Fruit fly (Drosophila melanogaster) whole organism, embryonic: ENCODE results near the gene lin-52.

Experiments
- Ada2b ChIP-seq: fragments of 200-800 bp; sonication (Bioruptor generic); IDR thresholded peaks from 2 replicates; pipeline ENCODE4 v1.3.6; 2022; ENCODE audit warnings: missing biosample characterization, missing genetic modification characterization
- Antp ChIP-seq: fragments of 200-800 bp; sonication (Bioruptor generic); optimal IDR thresholded peaks from 3 replicates; lab custom pipeline; 2016; ENCODE audit warnings: missing biosample characterization, missing genetic modification characterization
- CG10209 ChIP-seq: fragments of 200-800 bp; sonication (Bioruptor generic); optimal IDR thresholded peaks from 3 replicates; lab custom pipeline; 2017; ENCODE audit warnings: missing biosample characterization, mild to moderate bottlenecking, missing genetic modification characterization, missing genetic modification reagents
- CG10462 ChIP-seq: fragments of 200-800 bp; sonication (Bioruptor generic); optimal IDR thresholded peaks from 2 replicates; lab custom pipeline; 2016; ENCODE audit warnings: missing biosample characterization, missing genetic modification characterization
- CG13424 ChIP-seq: fragments of 200-800 bp; sonication (Bioruptor generic); optimal IDR thresholded peaks from 2 replicates; lab custom pipeline; 2019; ENCODE audit warnings: missing biosample characterization, mild to moderate bottlenecking, missing genetic modification characterization, moderate library complexity
- CG15269 ChIP-seq: fragments of 200-800 bp; sonication (Bioruptor generic); optimal IDR thresholded peaks from 2 replicates; lab custom pipeline; 2018; ENCODE audit warnings: missing biosample characterization, mild to moderate bottlenecking, missing genetic modification characterization, moderate library complexity
- CG15601 ChIP-seq: fragments of 200-800 bp; sonication (Bioruptor generic); optimal IDR thresholded peaks from 3 replicates; lab custom pipeline; 2019; ENCODE audit warnings: missing biosample characterization, mild to moderate bottlenecking, missing genetic modification characterization, moderate library complexity
- CG1602 ChIP-seq: fragments of 200-800 bp; sonication (Bioruptor generic); optimal IDR thresholded peaks from 3 replicates; lab custom pipeline; 2016; ENCODE audit warnings: missing biosample characterization, missing genetic modification characterization
- CG17186 ChIP-seq: fragments of 200-800 bp; sonication (Bioruptor generic); optimal IDR thresholded peaks from 3 replicates; lab custom pipeline; 2017; ENCODE audit warnings: missing biosample characterization, missing genetic modification reagents, missing genetic modification characterization
- CG17829 ChIP-seq: fragments of 200-800 bp; optimal IDR thresholded peaks from 2 replicates; lab custom pipeline; 2019; ENCODE audit warnings: missing biosample characterization, mild to moderate bottlenecking, missing genetic modification characterization, moderate library complexity
- CG18619 ChIP-seq: fragments of 200-800 bp; sonication (Bioruptor generic); optimal IDR thresholded peaks from 3 replicates; lab custom pipeline; 2017; ENCODE audit warnings: missing biosample characterization, mild to moderate bottlenecking, missing genetic modification characterization
- CG33213 ChIP-seq: fragments of 200-800 bp; sonication (Bioruptor generic); optimal IDR thresholded peaks from 3 replicates; lab custom pipeline; 2016; ENCODE audit warnings: missing biosample characterization, missing genetic modification characterization
- CG4707 ChIP-seq: fragments of 200-800 bp; sonication (Bioruptor generic); optimal IDR thresholded peaks from 2 replicates; lab custom pipeline; 2018; ENCODE audit warnings: missing biosample characterization, mild to moderate bottlenecking, missing genetic modification characterization, moderate library complexity
- CG7271 ChIP-seq: fragments of 200-800 bp; sonication (Bioruptor generic); optimal IDR thresholded peaks from 2 replicates; lab custom pipeline; 2018; ENCODE audit warnings: missing biosample characterization, mild to moderate bottlenecking, missing genetic modification characterization, moderate library complexity
- D ChIP-seq, 2 experiments: fragments of 200-800 bp in 1 of 2; fragments of >200 bp in 1 of 2; sonication (Bioruptor generic) in 1 of 2; optimal IDR thresholded peaks; 2 replicates in 1 of 2; 3 replicates in 1 of 2; lab custom pipeline; 2017; ENCODE audit warnings: mild to moderate bottlenecking in 1 of 2, missing biosample characterization in 1 of 2, missing genetic modification characterization in 1 of 2, missing genetic modification reagents in 1 of 2
- Fer1 ChIP-seq: fragments of 200-800 bp; sonication (Bioruptor generic); optimal IDR thresholded peaks from 2 replicates; lab custom pipeline; 2017; ENCODE audit warnings: missing biosample characterization, mild to moderate bottlenecking, missing genetic modification characterization
- Hand ChIP-seq: fragments of 200-800 bp; sonication (Bioruptor generic); optimal IDR thresholded peaks from 2 replicates; lab custom pipeline; 2017; ENCODE audit warnings: mild to moderate bottlenecking, missing biosample characterization, missing genetic modification reagents, missing genetic modification characterization
- Hey ChIP-seq: fragments of 200-800 bp; sonication (Bioruptor generic); optimal IDR thresholded peaks from 3 replicates; lab custom pipeline; 2018; ENCODE audit warnings: missing biosample characterization, mild to moderate bottlenecking, missing genetic modification characterization
- Hmx ChIP-seq: fragments of 200-800 bp; sonication (Bioruptor generic); optimal IDR thresholded peaks from 2 replicates; lab custom pipeline; 2016; ENCODE audit warnings: missing biosample characterization, missing genetic modification characterization
- NC2β ChIP-seq: fragments of 200-800 bp; sonication (Bioruptor generic); optimal IDR thresholded peaks from 2 replicates; lab custom pipeline; 2016; ENCODE audit warnings: missing biosample characterization, missing genetic modification characterization
- Oli ChIP-seq: fragments of 200-800 bp; sonication (Bioruptor generic); optimal IDR thresholded peaks from 2 replicates; lab custom pipeline; 2018; ENCODE audit warnings: missing biosample characterization, mild to moderate bottlenecking, missing genetic modification characterization, moderate library complexity
- Sry-β ChIP-seq: fragments of 200-800 bp; sonication (Bioruptor generic); optimal IDR thresholded peaks from 2 replicates; lab custom pipeline; 2018; ENCODE audit warnings: missing biosample characterization, mild to moderate bottlenecking, missing genetic modification characterization, moderate library complexity
- TFAM ChIP-seq: fragments of 200-800 bp; sonication (Bioruptor generic); optimal IDR thresholded peaks from 2 replicates; lab custom pipeline; 2017; ENCODE audit warnings: missing biosample characterization, missing genetic modification characterization, inconsistent platforms
- az2 ChIP-seq: fragments of 200-800 bp; sonication (Bioruptor generic); optimal IDR thresholded peaks from 3 replicates; lab custom pipeline; 2016; ENCODE audit warnings: missing biosample characterization, missing genetic modification characterization
- bab2 ChIP-seq: fragments of 200-800 bp; sonication (Bioruptor generic); optimal IDR thresholded peaks from 2 replicates; lab custom pipeline; 2016; ENCODE audit warnings: missing biosample characterization, missing genetic modification characterization
- disco-r ChIP-seq: fragments of 200-800 bp; sonication (Bioruptor generic); optimal IDR thresholded peaks from 2 replicates; lab custom pipeline; 2016; ENCODE audit warnings: missing biosample characterization, missing genetic modification characterization
- dpn ChIP-seq, 2 experiments: fragments of 200-800 bp; sonication (Bioruptor generic); optimal IDR thresholded peaks; 3 replicates each; lab custom pipeline; 2016; ENCODE audit warnings: missing biosample characterization in 2 of 2, missing genetic modification characterization in 2 of 2
- fd64A ChIP-seq: fragments of 200-800 bp; sonication (Bioruptor generic); optimal IDR thresholded peaks from 3 replicates; lab custom pipeline; 2018; ENCODE audit warnings: missing biosample characterization, mild to moderate bottlenecking, missing genetic modification characterization
- fd96Cb ChIP-seq: fragments of 200-800 bp; sonication (Bioruptor generic); optimal IDR thresholded peaks from 2 replicates; lab custom pipeline; 2018; ENCODE audit warnings: missing biosample characterization, mild to moderate bottlenecking, missing genetic modification characterization, moderate library complexity
- gce ChIP-seq: fragments of 200-800 bp; sonication (Bioruptor generic); IDR thresholded peaks from 3 replicates; pipeline ENCODE4 v1.3.6; 2022; ENCODE audit warnings: missing biosample characterization, missing genetic modification characterization
- gem ChIP-seq: fragments of 200-800 bp; sonication (Bioruptor generic); optimal IDR thresholded peaks from 2 replicates; lab custom pipeline; 2019; ENCODE audit warnings: missing biosample characterization, mild to moderate bottlenecking, missing genetic modification characterization, moderate library complexity
- hkb ChIP-seq, 2 experiments: fragments of 200-800 bp in 1 of 2; fragments of >200 bp in 1 of 2; sonication (Bioruptor generic) in 1 of 2; IDR thresholded peaks in 1 of 2; optimal IDR thresholded peaks in 1 of 2; 2 replicates each; pipeline versions ENCODE4 v1.3.6 to Lab custom; 2017 to 2022; ENCODE audit warnings: missing biosample characterization in 1 of 2, missing genetic modification characterization in 1 of 2
- inv ChIP-seq: fragments of 200-800 bp; sonication (Bioruptor generic); IDR thresholded peaks from 2 replicates; pipeline ENCODE4 v1.3.6; 2022; ENCODE audit warnings: missing biosample characterization, missing genetic modification characterization; ENCODE audit not compliant: partially characterized antibody
- jigr1 ChIP-seq: fragments of 200-800 bp; sonication (Bioruptor generic); IDR thresholded peaks from 3 replicates; pipeline ENCODE4 v1.3.6; 2022; ENCODE audit warnings: missing biosample characterization, missing genetic modification characterization
- kah ChIP-seq: fragments of 200-800 bp; sonication (Bioruptor generic); optimal IDR thresholded peaks from 2 replicates; lab custom pipeline; 2018; ENCODE audit warnings: missing biosample characterization, mild to moderate bottlenecking, missing genetic modification characterization
- klu ChIP-seq: fragments of 200-800 bp; sonication (Bioruptor generic); IDR thresholded peaks from 2 replicates; pipeline ENCODE4 v1.3.6; 2022; ENCODE audit warnings: missing biosample characterization, missing genetic modification characterization
- nerfin-2 ChIP-seq: fragments of 200-800 bp; sonication (Bioruptor generic); IDR thresholded peaks from 2 replicates; pipeline ENCODE4 v1.3.6; 2022; ENCODE audit warnings: missing biosample characterization, missing genetic modification characterization; ENCODE audit not compliant: partially characterized antibody
- onecut ChIP-seq: fragments of 200-800 bp; sonication (Bioruptor generic); IDR thresholded peaks from 2 replicates; pipeline ENCODE4 v1.3.6; 2022; ENCODE audit warnings: missing biosample characterization, missing genetic modification characterization
- pan ChIP-seq, 4 experiments: fragments of >200 bp in 3 of 4; fragments of 200-800 bp in 1 of 4; sonication (Bioruptor generic) in 1 of 4; optimal IDR thresholded peaks in 3 of 4; IDR thresholded peaks in 1 of 4; 2 replicates each; pipeline versions ENCODE4 v1.3.6 to Lab custom; 2017 to 2022; ENCODE audit warnings: missing biosample characterization in 2 of 4, missing genetic modification characterization in 2 of 4, mixed read lengths in 1 of 4
- pnt ChIP-seq: fragments of 200-800 bp; sonication (Bioruptor generic); optimal IDR thresholded peaks from 3 replicates; lab custom pipeline; 2016; ENCODE audit warnings: missing biosample characterization, missing genetic modification characterization
- scrt ChIP-seq: fragments of 200-800 bp; sonication (Bioruptor generic); optimal IDR thresholded peaks from 2 replicates; lab custom pipeline; 2018; ENCODE audit warnings: missing biosample characterization, mild to moderate bottlenecking, missing genetic modification characterization, moderate library complexity
- stc ChIP-seq: fragments of 200-800 bp; sonication (Bioruptor generic); IDR thresholded peaks from 2 replicates; pipeline ENCODE4 v1.3.6; 2022; ENCODE audit warnings: missing biosample characterization, missing genetic modification characterization
- tll ChIP-seq, 2 experiments: fragments of 200-800 bp in 1 of 2; fragments of >200 bp in 1 of 2; sonication (Bioruptor generic) in 1 of 2; optimal IDR thresholded peaks; 2 replicates each; lab custom pipeline; 2017 to 2019; ENCODE audit warnings: missing biosample characterization in 2 of 2, missing genetic modification characterization in 2 of 2, mild to moderate bottlenecking in 1 of 2, moderate library complexity in 1 of 2
- unc-4 ChIP-seq: fragments of 200-800 bp; sonication (Bioruptor generic); IDR thresholded peaks from 2 replicates; pipeline ENCODE4 v1.3.6; 2022; ENCODE audit warnings: missing biosample characterization, missing genetic modification characterization; ENCODE audit not compliant: partially characterized antibody
- zf30C ChIP-seq: fragments of 200-800 bp; sonication (Bioruptor generic); optimal IDR thresholded peaks from 3 replicates; lab custom pipeline; 2018; ENCODE audit warnings: missing biosample characterization, mild to moderate bottlenecking, missing genetic modification characterization

lin-52 gene

dm6 chrX:5746864-5747861 lies 7.6 kb downstream of the lin-52 start, which contains the start of the genes IntS6 and Rtel1 (continued):
- TF ChIP-seq CG13424 (tag; lab: Kevin White, UChicago) (peak; percentile 91), Oli (tag; lab: Kevin White, UChicago) (peak; percentile 89), Sry-β (GFP tag; lab: Kevin White, UChicago) (peak; percentile 40), inv (GFP tag; lab: Robert Waterston, UW) (no peak; the same call in 1 of the 2 replicates), CG10209 (peak; percentile 100), zf30C (no peak), tll (GFP tag; optimal IDR thresholded peaks at IDR 0.05; lab: Kevin White, UChicago) (peak; percentile 1 to 14), CG17186 (GFP tag; lab: Kevin White, UChicago) (peak; percentile 76), Hand (GFP tag; lab: Kevin White, UChicago) (peak; percentile 72), kah (GFP tag; lab: Kevin White, UChicago) (peak; percentile 57), pnt (peak; percentile 92), dpn (GFP tag; optimal IDR thresholded peaks at IDR 0.05; lab: Kevin White, UChicago) (peak; percentile 91 to 92), CG15269 (tag; lab: Kevin White, UChicago) (peak; percentile 93), onecut (GFP tag; lab: Robert Waterston, UW) (peak; percentile 79), CG7271 (tag; lab: Kevin White, UChicago) (peak; percentile 52), CG4707 (GFP tag; lab: Kevin White, UChicago) (peak; percentile 81), disco-r (GFP tag; lab: Kevin White, UChicago) (peak; percentile 89), gem (tag; lab: Kevin White, UChicago) (peak; percentile 93), scrt (GFP tag; lab: Kevin White, UChicago) (peak; percentile 75), hkb (optimal IDR thresholded peaks at IDR 0.05; lab: Kevin White, UChicago) (no peak), hkb (GFP tag; IDR thresholded peaks at IDR 0.05; lab: Robert Waterston, UW) (peak; percentile 88), pan (optimal IDR thresholded peaks at IDR 0.05; lab: Kevin White, UChicago) (no peak), pan (GFP tag; optimal IDR thresholded peaks at IDR 0.05 in 1 of 2, IDR thresholded peaks at IDR 0.05 in 1 of 2) (peak in 1 of 2 experiments; percentile 89), fd96Cb (tag; lab: Kevin White, UChicago) (peak; percentile 88), Antp (GFP tag; lab: Kevin White, UChicago) (peak; percentile 94), fd64A (GFP tag; lab: Kevin White, UChicago) (peak; percentile 46), Ada2b (GFP tag; lab: Robert Waterston, UW) (peak; percentile 89), CG10462 (peak; percentile 67), klu (GFP tag; lab: Robert Waterston, UW) (peak; percentile 86), unc-4 (GFP tag; lab: Robert Waterston, UW) (no peak), CG18619 (GFP tag; lab: Kevin White, UChicago) (peak; percentile 89), jigr1 (peak; percentile 80; the same call in 2 of the 3 replicates), nerfin-2 (GFP tag; lab: Robert Waterston, UW) (no peak), gce (GFP tag; lab: Robert Waterston, UW) (peak; percentile 76; the same call in 1 of the 3 replicates), CG15601 (tag; lab: Kevin White, UChicago) (peak; percentile 83), D (optimal IDR thresholded peaks at IDR 0.05; lab: Kevin White, UChicago) (peak; percentile 12), D (GFP tag; optimal IDR thresholded peaks at IDR 0.05; lab: Kevin White, UChicago) (peak; percentile 79), Fer1 (GFP tag; lab: Kevin White, UChicago) (peak; percentile 87), TFAM (GFP tag; lab: Kevin White, UChicago) (no peak), Hmx (GFP tag; lab: Kevin White, UChicago) (peak; percentile 82), stc (GFP tag; lab: Robert Waterston, UW) (peak; percentile 84), CG1602 (peak; percentile 88), bab2 (GFP tag; lab: Kevin White, UChicago) (peak; percentile 93), Hey (peak; percentile 67), az2 (GFP tag; lab: Kevin White, UChicago) (peak; percentile 87), CG17829 (tag; lab: Kevin White, UChicago) (peak; percentile 85), CG33213 (GFP tag; lab: Kevin White, UChicago) (peak; percentile 79), NC2β (peak; percentile 77)
